Worm (Caenorhabditis elegans): ENCODE measurements around the gene nhr-232.

The nhr-232 gene

DNA sequence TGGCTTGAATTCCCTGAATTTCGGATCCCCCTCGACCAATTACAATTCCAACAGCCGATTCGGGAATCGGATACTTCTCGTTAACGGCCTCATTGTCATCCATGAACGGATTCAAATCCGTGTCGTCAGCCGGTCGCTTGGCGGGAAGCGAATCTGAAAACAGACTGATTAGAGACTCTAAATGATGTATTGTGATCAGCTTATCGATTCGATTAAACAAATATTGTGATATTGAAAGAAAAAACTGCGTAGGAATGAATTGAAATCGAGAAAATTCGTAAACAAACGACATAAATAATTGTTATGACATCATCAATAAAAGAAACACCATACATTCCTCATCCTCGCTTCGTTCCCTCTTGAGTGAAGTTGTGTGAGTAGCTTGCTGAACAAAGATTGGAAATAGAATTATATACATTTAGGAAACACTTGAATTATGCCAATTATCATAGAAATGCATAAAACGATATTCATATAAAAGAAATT lies 18.0 kb upstream of the nhr-232 start:
- TF ChIP-seq unc-62 (GFP tag; optimal IDR thresholded peaks at IDR 0.05), result no peak

DNA sequence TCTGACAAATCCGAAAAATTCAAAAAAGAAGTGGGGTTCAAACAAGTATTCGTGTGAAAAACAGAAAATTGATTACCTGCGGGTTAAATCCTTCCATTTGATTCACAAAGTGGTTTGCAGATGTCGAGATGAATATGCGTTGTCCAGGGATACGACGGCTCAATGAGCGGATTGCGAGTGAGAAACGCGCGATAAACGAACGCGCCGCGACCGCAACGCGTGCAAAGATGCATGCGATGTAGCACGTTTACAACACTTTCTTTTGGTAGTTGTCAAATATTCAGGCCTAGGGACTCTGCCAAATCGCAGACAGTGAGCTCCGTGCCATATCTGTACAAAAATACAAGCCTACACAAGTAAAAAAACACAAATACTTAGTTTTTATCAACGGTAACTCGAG lies 17.3 kb upstream of the nhr-232 start, which contains the start of gene fubl-1:
TSS of gene fubl-1 (minus strand) at position 202 of the 400 bp plus-strand sequence.
- no peak for TF ChIP-seq unc-62 (GFP tag; optimal IDR thresholded peaks at IDR 0.05)

DNA sequence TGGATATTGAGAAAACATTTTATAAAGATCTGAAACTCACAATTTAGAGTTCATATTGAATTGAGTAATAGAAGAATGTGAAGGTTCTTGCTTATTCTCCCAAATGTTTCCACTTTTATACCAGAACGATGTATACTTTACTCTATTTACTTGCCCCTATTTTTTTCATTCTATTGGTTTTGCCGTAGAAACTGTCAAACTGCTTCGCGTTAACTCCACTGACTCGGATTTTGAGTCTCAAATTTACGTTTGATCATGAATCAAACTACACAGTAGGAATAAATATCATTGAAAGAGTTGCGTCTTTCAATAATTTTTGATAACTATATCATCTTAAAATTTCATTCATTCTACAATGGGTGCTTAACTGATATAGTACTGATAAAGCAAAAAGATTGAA lies 16.1 kb upstream of the nhr-232 start, which contains the start of gene fipr-8:
TSS of gene fipr-8 (minus strand) at position 101 of the 400 bp plus-strand sequence.
- no peak for TF ChIP-seq unc-62 (GFP tag; optimal IDR thresholded peaks at IDR 0.05)

DNA sequence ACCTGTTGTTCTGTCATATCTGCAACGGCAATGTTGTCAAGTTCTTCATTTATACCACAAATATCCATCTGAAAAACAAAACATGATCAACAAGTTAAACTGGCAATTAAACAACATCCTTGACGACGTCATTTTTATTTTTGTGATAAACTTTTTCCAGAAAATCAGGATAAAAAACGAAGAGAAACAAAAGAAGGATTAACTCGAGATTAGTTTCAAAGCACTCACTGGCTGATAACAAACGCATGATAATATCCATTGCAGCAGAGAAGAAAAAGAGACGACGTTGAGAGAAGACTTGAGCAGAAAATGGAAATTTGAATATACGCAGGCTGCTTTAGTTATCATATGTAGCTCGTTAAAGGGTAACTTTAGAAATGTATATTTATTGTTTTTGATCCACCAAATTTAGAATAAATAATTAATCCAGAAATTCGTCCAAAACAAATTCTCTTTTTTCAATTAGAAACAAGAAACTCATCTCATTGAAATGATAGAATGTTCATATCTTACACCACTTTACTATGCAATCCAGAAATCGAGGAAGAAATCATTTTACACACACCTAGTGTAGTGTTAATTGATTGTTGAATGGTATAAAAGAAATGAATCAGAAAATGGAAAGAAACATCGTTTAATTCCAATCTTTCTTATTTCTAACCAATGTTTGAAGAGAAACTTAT lies 14.7 kb upstream of the nhr-232 start, which contains the start of the genes C12D8.21 and col-148:
TSS of gene C12D8.21 (minus strand) at position 68 of the 683 bp plus-strand sequence.
TSS of gene col-148 (plus strand) at position 633 of the 683 bp plus-strand sequence.
- TF ChIP-seq unc-62 (GFP tag; optimal IDR thresholded peaks at IDR 0.05), result no peak

DNA sequence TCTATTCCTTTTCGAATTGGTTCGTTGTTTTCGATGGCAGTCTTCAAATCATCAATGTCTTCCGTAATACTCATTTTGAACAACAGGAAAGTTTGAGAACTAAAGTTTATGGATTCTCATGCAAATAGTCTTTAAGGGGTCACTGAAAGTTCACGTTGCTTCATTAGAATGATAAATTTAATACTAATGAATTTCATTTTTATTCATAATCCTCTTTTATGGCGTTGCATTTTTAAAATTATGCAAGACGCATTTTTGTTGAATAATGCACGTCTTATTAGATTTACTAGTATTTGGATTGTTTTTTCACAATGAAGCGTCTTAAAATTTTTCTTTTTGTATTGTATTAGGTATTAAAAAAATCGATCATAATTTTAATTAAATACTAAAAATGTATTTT lies 12.9 kb upstream of the nhr-232 start, which contains the start of gene C12D8.9:
TSS of gene C12D8.9 (minus strand) at position 101 of the 400 bp plus-strand sequence.
- TF ChIP-seq unc-62 (GFP tag; optimal IDR thresholded peaks at IDR 0.05), result no peak

DNA sequence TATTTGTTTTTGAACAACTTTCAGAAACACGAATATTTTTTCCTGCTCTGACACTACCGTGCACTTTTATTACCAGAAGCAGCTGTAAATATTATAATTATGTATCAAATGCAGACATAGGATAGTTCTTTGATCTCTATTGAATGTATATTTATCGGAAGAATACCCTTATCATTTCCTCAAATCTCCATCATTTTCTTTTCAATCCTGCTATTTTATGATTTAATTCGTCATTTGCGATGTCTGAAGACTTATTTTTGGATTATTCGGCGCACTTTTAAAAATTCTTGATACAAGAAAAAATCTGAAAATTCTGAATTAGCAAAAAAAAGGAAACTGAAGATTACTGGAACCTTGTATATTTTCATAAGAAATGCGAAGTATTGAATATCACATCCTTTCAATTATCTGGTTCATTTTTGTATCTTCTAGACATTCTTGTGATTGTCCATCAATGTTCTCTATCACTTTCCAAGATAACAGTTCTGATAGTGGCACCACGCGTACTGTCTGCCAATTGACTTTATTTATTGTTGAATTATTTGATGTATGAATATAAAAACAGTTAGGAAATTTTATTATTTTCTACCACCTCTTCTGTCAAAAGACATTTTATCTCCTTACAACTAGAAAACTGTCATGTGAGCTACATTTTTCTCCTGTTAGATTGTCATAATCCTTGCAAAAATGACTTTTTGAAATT lies 11.8 kb upstream of the nhr-232 start:
- TF ChIP-seq unc-62 (GFP tag; optimal IDR thresholded peaks at IDR 0.05), result no peak

DNA sequence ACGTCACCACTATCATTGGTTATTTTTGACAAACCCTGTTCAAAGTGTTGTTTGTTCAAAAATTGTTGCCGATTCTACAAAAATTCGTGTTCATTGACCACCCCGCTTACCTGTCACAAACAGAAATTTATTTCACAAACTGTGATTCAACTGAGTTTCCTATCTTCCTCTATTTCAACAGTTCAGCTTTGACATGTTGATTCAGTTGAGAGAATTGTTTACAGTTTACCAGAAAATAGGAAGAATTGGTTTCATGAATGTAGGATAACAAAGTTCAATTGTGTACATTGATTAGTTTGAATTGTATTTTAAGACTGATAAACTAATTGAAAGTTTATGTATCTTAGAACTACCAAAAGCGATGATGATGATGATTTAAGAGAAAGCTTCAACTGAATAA lies 10.4 kb upstream of the nhr-232 start:
- TF ChIP-seq unc-62 (GFP tag; optimal IDR thresholded peaks at IDR 0.05), result no peak

DNA sequence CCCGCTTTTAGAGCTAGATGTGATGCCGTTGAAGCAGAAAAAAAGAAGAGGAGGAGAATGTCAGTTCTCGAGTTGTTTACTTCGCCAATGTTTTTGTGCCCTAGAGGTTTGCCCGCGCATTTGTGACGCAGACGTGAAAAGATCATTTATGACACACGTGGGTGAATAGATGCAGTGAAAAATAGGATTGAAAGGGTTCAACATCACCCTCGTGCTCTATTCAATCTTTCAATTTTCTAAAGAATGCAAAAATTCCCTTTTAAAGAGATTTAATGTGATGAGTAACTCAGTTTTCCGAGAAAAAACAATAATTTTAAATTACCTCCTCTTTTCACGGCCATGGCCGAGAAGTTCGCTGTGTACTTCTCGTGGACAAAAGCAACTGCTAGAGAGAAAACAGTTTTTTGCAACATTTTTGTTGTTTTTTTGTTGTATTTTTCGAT lies 9.5 kb upstream of the nhr-232 start:
- TF ChIP-seq unc-62 (GFP tag; optimal IDR thresholded peaks at IDR 0.05), result no peak

DNA sequence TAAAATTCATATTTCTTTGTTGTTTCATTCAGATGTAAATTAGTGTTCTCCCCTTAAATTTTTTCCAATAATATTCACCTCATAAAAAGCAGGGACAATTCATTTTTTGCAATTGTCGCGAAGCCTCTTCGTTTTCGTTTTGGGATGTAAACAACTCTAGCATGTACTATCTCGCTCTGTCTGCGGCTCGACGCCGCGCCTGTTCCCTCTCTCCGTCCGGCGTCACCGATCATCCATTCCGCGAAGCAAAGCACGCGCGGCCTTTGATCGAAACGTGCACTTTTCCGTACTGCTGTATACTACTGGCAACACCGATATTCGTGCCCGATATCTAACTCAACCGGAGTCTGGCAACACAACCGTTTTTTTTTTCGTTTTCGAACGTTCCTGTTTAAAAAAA lies 9.0 kb upstream of the nhr-232 start:
- TF ChIP-seq unc-62 (GFP tag; optimal IDR thresholded peaks at IDR 0.05), result no peak

DNA sequence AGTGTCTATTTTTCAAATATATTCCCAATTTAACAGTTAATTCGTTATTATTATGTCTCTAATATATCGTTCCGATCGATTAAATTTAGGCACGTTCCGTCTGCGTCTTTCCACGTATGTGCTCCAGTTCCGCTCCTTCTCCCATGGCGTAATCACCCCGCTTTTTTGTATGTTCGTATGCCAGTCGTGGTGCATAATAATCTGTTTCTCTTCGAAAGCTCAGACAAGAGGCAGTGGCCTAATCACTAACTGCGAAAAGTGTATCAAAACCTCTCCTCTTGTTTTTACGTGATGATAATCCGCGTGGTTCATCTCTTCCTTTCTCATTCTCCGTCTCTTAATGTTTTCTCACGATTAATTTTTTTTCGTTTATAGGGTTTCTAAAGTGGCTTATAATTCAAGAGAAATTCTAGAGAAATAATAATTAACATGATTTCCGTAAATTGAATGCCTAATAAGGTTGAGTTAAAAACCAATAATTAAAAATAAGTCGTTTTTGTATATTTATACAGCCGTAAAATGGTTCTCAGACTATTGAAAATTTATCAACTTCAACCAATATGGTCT lies 8.2 kb upstream of the nhr-232 start:
- TF ChIP-seq unc-62 (GFP tag; optimal IDR thresholded peaks at IDR 0.05), result no peak

DNA sequence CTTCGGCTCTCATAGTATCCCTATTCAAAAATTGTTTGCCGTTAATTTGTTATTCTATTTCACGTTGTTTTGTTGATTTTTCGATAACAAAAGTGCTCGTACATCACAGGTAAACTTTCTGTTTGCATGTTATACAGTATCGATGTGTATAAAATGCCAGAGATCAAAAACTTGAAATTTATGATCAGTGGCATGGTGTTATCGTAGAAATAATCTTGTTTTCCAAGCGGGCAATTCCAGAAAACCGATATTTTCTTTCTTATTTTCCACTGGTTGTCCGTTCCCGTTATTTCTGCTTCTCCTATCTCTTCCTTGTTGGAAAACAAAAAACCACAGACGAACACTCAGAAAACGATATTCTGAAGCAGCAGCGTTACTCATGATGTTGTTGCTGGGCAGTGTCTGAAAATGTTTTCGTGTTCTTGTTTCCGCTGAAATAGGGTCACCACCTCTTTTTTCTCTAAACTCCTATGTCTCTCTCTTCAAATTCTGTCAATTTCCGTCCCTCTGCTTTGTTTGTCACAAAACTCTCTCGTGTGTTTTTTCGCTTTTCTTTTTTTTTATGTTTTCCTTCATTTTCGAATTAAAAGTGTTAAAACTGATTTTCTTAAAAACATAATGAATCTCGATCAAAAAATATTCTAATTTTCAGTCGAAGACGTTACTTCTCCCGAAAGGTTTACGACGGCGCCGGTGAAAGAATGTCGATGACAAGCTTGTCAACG lies 7.6 kb upstream of the nhr-232 start, which contains the start of gene akt-1:
TSS of gene akt-1 (plus strand) at position 651 of the 725 bp plus-strand sequence.
- TF ChIP-seq unc-62 (GFP tag; optimal IDR thresholded peaks at IDR 0.05), result no peak

DNA sequence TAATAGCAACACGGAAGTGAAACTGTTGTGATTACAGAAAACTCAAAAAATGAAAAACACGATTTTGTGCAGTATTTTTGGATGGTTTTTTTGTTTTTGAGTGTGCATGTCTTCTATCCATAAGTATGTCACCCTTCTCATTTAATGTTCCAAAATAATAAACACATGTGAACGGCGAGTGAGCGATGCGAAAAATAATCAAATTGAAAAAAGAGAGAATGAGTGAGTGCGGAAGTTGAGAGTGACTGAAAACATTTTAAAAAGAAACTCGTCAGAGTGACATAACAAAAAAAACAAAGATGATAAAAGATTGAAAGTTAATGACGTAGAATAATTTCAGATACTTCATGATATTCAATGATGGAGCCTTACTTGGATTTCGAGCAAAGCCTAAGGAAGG lies 6.5 kb upstream of the nhr-232 start:
- TF ChIP-seq unc-62 (GFP tag; optimal IDR thresholded peaks at IDR 0.05), result no peak

DNA sequence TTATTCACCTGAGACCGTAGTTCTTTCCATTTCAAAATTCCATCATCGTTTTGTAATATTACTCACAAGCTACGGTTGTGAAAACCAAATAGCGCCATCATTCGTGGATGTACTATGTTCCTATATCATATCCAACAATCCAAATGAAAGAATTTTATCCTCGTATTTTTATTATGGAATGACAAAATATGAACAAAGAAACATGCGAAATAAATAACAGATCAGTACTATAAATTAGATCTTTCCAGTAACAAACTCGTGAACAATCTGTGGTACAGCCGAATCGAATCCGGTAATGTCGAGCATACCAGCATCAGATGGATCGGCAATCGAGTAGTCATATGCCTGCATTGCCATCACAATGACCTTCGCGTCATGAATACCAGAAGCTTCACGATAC lies 3.3 kb upstream of the nhr-232 start:
- no peak for TF ChIP-seq unc-62 (GFP tag; optimal IDR thresholded peaks at IDR 0.05)

DNA sequence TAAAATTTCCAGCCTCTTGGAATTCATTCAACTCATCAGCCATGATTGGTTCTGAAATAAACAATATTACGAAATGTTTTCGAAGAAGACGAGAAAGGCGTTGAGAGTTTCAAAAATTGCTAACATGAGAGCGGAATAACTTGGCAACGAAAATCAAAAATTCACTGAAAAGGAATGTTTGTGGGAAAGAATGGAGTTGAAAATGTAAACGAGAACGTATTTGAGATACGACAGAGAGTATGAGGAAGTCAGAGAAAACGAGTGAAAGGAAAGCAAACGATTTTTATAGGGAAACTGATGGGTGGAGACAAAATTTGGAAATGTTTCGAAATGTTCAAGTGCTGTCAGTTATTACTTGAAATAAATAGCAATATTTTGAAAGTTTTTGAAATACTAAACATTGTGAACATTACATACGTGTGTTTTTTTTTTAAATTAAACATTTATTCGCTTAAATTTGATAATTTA lies 931 bp upstream of the nhr-232 start, which contains the start of gene rop-1:
TSS of gene rop-1 (minus strand) at position 51 of the 468 bp plus-strand sequence.
- TF ChIP-seq unc-62 (GFP tag; optimal IDR thresholded peaks at IDR 0.05), result no peak

DNA sequence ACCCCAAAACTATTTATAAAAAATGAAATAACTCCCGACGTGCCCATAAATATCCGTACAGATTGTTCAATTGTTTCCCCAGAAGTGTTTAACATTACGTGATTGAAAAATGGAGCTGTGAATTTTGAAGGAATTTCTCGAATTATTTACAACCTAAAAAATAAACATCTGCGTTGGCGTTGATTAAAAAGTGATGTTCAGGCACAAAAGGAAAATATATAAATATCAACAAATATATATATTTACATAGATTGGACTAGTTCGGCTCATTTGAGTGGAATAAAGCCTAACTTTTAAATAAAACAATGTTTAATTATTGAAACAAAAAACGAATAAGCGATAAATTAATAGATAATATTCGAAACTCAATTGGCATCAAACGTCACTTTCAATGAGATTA lies 4.5 kb downstream of the nhr-232 start, which contains the start of gene sri-18:
TSS of gene sri-18 (minus strand) at position 101 of the 400 bp plus-strand sequence.
- no peak for TF ChIP-seq unc-62 (GFP tag; optimal IDR thresholded peaks at IDR 0.05)
